1 fruit fly cellular context compared by ENCODE assay signal in genomic region chr3L:1380959-1381358, dm6.
TF ChIP-seq lines count a peak whose summit lies in the region.

No protein-coding gene starts in this region.

TF ChIP-seq in whole organism, prepupa, 60 proteins besides CTCF, POLR2A, EP300 and RAD21 (continued from another document):
- TF ChIP-seq Lpt (GFP tag; optimal IDR thresholded peaks at IDR 0.05; lab: Kevin White, UChicago), result no peak
- TF ChIP-seq Hr4 (GFP tag; optimal IDR thresholded peaks at IDR 0.05; lab: Kevin White, UChicago), result no peak
- TF ChIP-seq lz (GFP tag; optimal IDR thresholded peaks at IDR 0.05; lab: Kevin White, UChicago), result no peak
- TF ChIP-seq net (GFP tag; optimal IDR thresholded peaks at IDR 0.05; lab: Kevin White, UChicago), result peak; percentile 11
- TF ChIP-seq Eip78C (GFP tag; lab: Kevin White, UChicago), result no peak
- TF ChIP-seq esn (GFP tag; optimal IDR thresholded peaks at IDR 0.05; lab: Kevin White, UChicago), result no peak
- TF ChIP-seq CG8632 (GFP tag; optimal IDR thresholded peaks at IDR 0.05; lab: Kevin White, UChicago), result no peak
- no peak for TF ChIP-seq fd59A (GFP tag; optimal IDR thresholded peaks at IDR 0.05; lab: Kevin White, UChicago)
- peak; percentile 1 for TF ChIP-seq CG32006 (GFP tag; optimal IDR thresholded peaks at IDR 0.05; lab: Kevin White, UChicago)
- no peak for TF ChIP-seq CG7368 (GFP tag; optimal IDR thresholded peaks at IDR 0.05; lab: Kevin White, UChicago)
- TF ChIP-seq CG6792 (GFP tag; optimal IDR thresholded peaks at IDR 0.05; lab: Kevin White, UChicago), result no peak
- no peak for TF ChIP-seq CG6854 (GFP tag; optimal IDR thresholded peaks at IDR 0.05; lab: Kevin White, UChicago)
- TF ChIP-seq vri (GFP tag; optimal IDR thresholded peaks at IDR 0.05; lab: Kevin White, UChicago), result no peak
- TF ChIP-seq CG11762 (GFP tag; optimal IDR thresholded peaks at IDR 0.05; lab: Kevin White, UChicago; ENCODE audit: insufficient read depth), result no peak
- TF ChIP-seq Hr38 (GFP tag; optimal IDR thresholded peaks at IDR 0.05; lab: Kevin White, UChicago), result no peak
- TF ChIP-seq CG8319 (GFP tag; optimal IDR thresholded peaks at IDR 0.05; lab: Kevin White, UChicago), result no peak
- no peak for TF ChIP-seq topi (GFP tag; optimal IDR thresholded peaks at IDR 0.05; lab: Kevin White, UChicago)
- no peak for TF ChIP-seq dsx (GFP tag; optimal IDR thresholded peaks at IDR 0.05; lab: Kevin White, UChicago; ENCODE audit: poor library complexity, severe bottlenecking)
- TF ChIP-seq Gug (GFP tag; IDR thresholded peaks at IDR 0.05; lab: Robert Waterston, UW), result no peak
- TF ChIP-seq salr (GFP tag; optimal IDR thresholded peaks at IDR 0.05; lab: Kevin White, UChicago), result no peak
- no peak for TF ChIP-seq dac (GFP tag; optimal IDR thresholded peaks at IDR 0.05; lab: Kevin White, UChicago)
